Worm (Caenorhabditis elegans) whole organism, L3 larva: ENCODE measurements around the gene C31H2.14.

Source experiments
- lin-15B ChIP-seq: fragments of 150-350 bp; optimal IDR thresholded peaks from 2 replicates; lab custom pipeline; 2014; ENCODE audit warnings: missing biosample characterization, missing genetic modification characterization
- lin-39 ChIP-seq: fragments of 150-350 bp; optimal IDR thresholded peaks from 2 replicates; lab custom pipeline; 2018; ENCODE audit warnings: missing biosample characterization, missing genetic modification reagents, missing genetic modification characterization
- tbx-2 ChIP-seq: sonication (generic microtip); optimal IDR thresholded peaks from 2 replicates; lab custom pipeline; 2016; ENCODE audit warnings: mild to moderate bottlenecking, missing genetic modification characterization, missing compliant biosample characterization
- unc-62 ChIP-seq: fragments of 150-350 bp; sonication (generic microtip); optimal IDR thresholded peaks from 4 replicates; lab custom pipeline; 2014; ENCODE audit warnings: missing biosample characterization, missing genetic modification reagents, missing genetic modification characterization

DNA sequence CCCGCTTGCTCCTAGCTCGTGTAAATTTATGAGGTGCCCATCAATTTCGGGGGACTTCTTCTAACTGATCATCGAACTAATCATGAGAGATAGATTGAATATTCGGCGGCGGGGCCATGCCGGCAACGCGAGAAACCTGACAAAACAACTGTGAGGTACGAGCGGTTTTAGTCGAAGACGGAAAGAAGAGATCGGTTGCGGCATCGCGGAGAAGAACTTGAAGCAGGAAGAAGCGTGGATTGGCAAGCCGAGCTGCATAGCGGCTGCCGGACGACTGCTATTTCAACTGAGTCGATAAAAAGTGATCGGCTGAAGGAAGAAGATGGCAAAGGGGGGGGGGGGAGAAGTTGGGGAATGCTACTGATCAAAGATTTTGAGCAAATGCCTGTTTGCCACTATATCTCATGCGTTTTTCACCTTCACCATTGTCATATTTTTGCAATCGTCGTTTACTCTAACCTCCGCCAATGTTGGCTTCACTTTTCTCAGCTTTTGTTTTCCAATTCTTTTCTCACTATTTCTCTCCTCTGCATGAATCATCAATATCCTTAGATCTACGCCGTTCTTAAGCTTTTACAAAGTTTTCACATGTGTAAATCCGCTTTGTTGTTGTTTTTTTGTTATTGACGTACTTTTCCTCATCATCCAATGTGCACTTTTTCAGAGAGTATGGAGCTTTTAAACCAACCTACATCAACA, 47.6 kb downstream of the C31H2.14 start, which contains the start of gene pqn-62:
- TF ChIP-seq lin-15B (tag; lab: Kevin White, UChicago) (no peak), tbx-2 (tag; lab: Kevin White, UChicago) (no peak), unc-62 (GFP tag; lab: Kevin White, UChicago) (no peak), lin-39 (tag; lab: Kevin White, UChicago) (no peak)
